Fruit fly (Drosophila melanogaster) whole organism, pupa: ENCODE measurements around the gene hep.

Experiments
- CG10348 ChIP-seq: fragments of 200-800 bp; sonication (Bioruptor generic); IDR thresholded peaks from 2 replicates; pipeline ENCODE4 v1.3.6; 2022; ENCODE audit warnings: missing biosample characterization, missing genetic modification characterization
- CG12605 ChIP-seq: fragments of 200-800 bp; sonication (Bioruptor generic); IDR thresholded peaks from 2 replicates; pipeline ENCODE4 v1.3.6; 2022; ENCODE audit warnings: missing biosample characterization, missing genetic modification characterization
- CG32121 ChIP-seq: fragments of 200-800 bp; sonication (Bioruptor generic); IDR thresholded peaks from 2 replicates; pipeline ENCODE4 v1.3.6; 2022; ENCODE audit warnings: missing biosample characterization, missing genetic modification characterization
- CG4496 ChIP-seq: fragments of 200-800 bp; sonication (Bioruptor generic); IDR thresholded peaks from 3 replicates; pipeline ENCODE4 v1.3.6; 2022; ENCODE audit warnings: missing biosample characterization, missing genetic modification characterization
- CG8301 ChIP-seq: fragments of 200-800 bp; sonication (Bioruptor generic); optimal IDR thresholded peaks from 2 replicates; lab custom pipeline; 2018; ENCODE audit warnings: missing biosample characterization, mild to moderate bottlenecking, missing genetic modification characterization
- CG9948 ChIP-seq: fragments of 200-800 bp; sonication (Bioruptor generic); optimal IDR thresholded peaks from 2 replicates; lab custom pipeline; 2018; ENCODE audit warnings: missing biosample characterization, mild to moderate bottlenecking, missing genetic modification characterization, moderate library complexity
- EcR ChIP-seq: fragments of 200-800 bp; sonication (Bioruptor generic); optimal IDR thresholded peaks from 3 replicates; lab custom pipeline; 2019; ENCODE audit warnings: missing biosample characterization, missing genetic modification characterization, mild to moderate bottlenecking, moderate library complexity, missing genetic modification reagents
- Ets98B ChIP-seq: fragments of 200-800 bp; sonication (Bioruptor generic); IDR thresholded peaks from 2 replicates; pipeline ENCODE4 v1.3.6; 2022; ENCODE audit warnings: missing biosample characterization, missing genetic modification characterization
- Snoo ChIP-seq: fragments of 200-800 bp; sonication (Bioruptor generic); optimal IDR thresholded peaks from 3 replicates; lab custom pipeline; 2017; ENCODE audit warnings: missing biosample characterization, mild to moderate bottlenecking, missing genetic modification characterization, inconsistent platforms
- gl ChIP-seq: fragments of 200-800 bp; sonication (Bioruptor generic); optimal IDR thresholded peaks from 2 replicates; lab custom pipeline; 2018; ENCODE audit warnings: missing biosample characterization, mild to moderate bottlenecking, missing genetic modification characterization
- rn ChIP-seq: fragments of 200-800 bp; sonication (Bioruptor generic); IDR thresholded peaks from 2 replicates; pipeline ENCODE4 v1.3.6; 2022; ENCODE audit warnings: missing biosample characterization, missing genetic modification characterization

- TF ChIP-seq CG8301 (peak; percentile 10), rn (GFP tag; lab: Robert Waterston, UW) (no peak), CG9948 (no peak), EcR (GFP tag; lab: Kevin White, UChicago) (peak; percentile 19), Snoo (tag; lab: Kevin White, UChicago) (peak; percentile 40), CG4496 (GFP tag; lab: Robert Waterston, UW) (no peak), Ets98B (no peak), CG32121 (no peak), CG12605 (GFP tag; lab: Robert Waterston, UW) (peak; percentile 59; the same call in 1 of the 2 replicates), CG10348 (GFP tag; lab: Robert Waterston, UW) (no peak), gl (peak; percentile 79)
Observed at dm6 chrX:13116438-13117243, 26.4 kb upstream of the hep start.
